Fruit fly (Drosophila melanogaster): Measurements from ENCODE around the gene CG6125.

The CG6125 gene

DNA sequence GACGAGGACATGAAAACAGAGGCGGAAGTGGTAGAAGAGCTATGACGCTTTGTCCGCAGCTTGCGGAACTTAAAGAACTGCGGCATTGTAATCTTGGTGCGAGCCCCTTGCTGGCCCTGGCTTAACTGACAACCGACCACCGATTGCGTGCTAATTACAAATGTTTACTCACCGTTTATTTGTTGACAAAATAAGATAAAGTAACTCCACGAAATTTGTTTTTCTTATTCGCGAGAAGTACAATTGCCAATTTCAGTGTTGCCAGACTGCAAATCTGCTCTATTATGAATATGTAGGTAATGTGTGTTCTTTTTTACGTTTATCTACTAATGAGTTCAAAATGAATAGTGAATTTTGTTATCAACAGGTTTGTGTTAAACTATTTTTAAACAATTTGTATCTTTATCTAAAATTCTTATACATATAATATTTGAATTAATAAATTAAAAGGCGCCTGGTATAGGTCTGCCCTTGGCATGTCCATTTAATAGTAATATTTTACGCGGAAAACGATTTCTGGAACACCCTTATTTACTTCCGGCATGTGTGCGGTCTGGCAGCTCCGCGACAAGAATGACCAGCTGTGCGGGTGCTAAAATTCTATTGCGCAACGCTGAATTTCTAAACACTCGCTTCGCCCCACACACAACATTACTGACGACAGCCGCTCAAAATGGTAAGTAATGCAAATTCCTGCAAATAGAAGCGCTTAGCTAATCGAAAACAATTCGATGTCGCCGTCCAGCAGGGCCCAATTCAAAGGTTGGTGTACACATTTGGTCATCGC, 50.0 kb downstream of the CG6125 start, which contains the start of the genes Atg4b and Hibch (continued):
- TF ChIP-seq CG8359 (GFP tag; optimal IDR thresholded peaks at IDR 0.05; ENCODE audit: borderline replicate concordance) (peak; percentile 52), B-H1 (GFP tag; IDR thresholded peaks at IDR 0.05) (peak; percentile 66), CG16813 (GFP tag; IDR thresholded peaks at IDR 0.05; ENCODE audit: partially characterized antibody) (no peak), az2 (GFP tag; optimal IDR thresholded peaks at IDR 0.05) (peak; percentile 82), hkb (optimal IDR thresholded peaks at IDR 0.05) (no peak), hkb (GFP tag; IDR thresholded peaks at IDR 0.05) (peak; percentile 57; the same call in 1 of the 2 replicates), jing (GFP tag; optimal IDR thresholded peaks at IDR 0.05) (no peak), caup (GFP tag; optimal IDR thresholded peaks at IDR 0.05; ENCODE audit: severe bottlenecking) (peak; percentile 82), CG9609 (GFP tag; optimal IDR thresholded peaks at IDR 0.05) (peak; percentile 1), ab (GFP tag; optimal IDR thresholded peaks at IDR 0.05) (no peak), Sox100B (GFP tag; optimal IDR thresholded peaks at IDR 0.05) (no peak), lola (GFP tag; optimal IDR thresholded peaks at IDR 0.05) (peak in 1 of 3 experiments; percentile 86), dm (GFP tag; optimal IDR thresholded peaks at IDR 0.05) (no peak), sd (tag; optimal IDR thresholded peaks at IDR 0.05) (no peak), bbx (GFP tag; IDR thresholded peaks at IDR 0.05; ENCODE audit: partially characterized antibody) (peak; percentile 39; the same call in 1 of the 2 replicates), E2f1 (GFP tag; IDR thresholded peaks at IDR 0.05) (peak; percentile 68), Ravus (GFP tag; IDR thresholded peaks at IDR 0.05) (0 out of 2 replicates have a peak, but pooled peaks have one; percentile 13), CG15479 (GFP tag; optimal IDR thresholded peaks at IDR 0.05) (peak; percentile 62), prd (optimal IDR thresholded peaks at IDR 0.05) (no peak), prd (GFP tag; IDR thresholded peaks at IDR 0.05) (peak; percentile 89), otp (GFP tag; IDR thresholded peaks at IDR 0.05) (no peak), mirr (GFP tag; optimal IDR thresholded peaks at IDR 0.05) (peak; percentile 46), Rfx (GFP tag; IDR thresholded peaks at IDR 0.05) (peak; percentile 89), NC2α (GFP tag; optimal IDR thresholded peaks at IDR 0.05) (no peak), nerfin-1 (tag; optimal IDR thresholded peaks at IDR 0.05) (peak; percentile 79), CG1832 (GFP tag; optimal IDR thresholded peaks at IDR 0.05) (no peak), lab (GFP tag; optimal IDR thresholded peaks at IDR 0.05) (no peak), Blimp-1 (GFP tag; optimal IDR thresholded peaks at IDR 0.05) (peak; percentile 76), tin (GFP tag; optimal IDR thresholded peaks at IDR 0.05) (peak; percentile 84), cad (GFP tag; optimal IDR thresholded peaks at IDR 0.05) (no peak), lmd (GFP tag; IDR thresholded peaks at IDR 0.05) (peak; percentile 82), bcd (GFP tag; optimal IDR thresholded peaks at IDR 0.05) (peak; percentile 86), chinmo (GFP tag; IDR thresholded peaks at IDR 0.05; ENCODE audit: partially characterized antibody) (no peak), kah (GFP tag; optimal IDR thresholded peaks at IDR 0.05) (peak; percentile 65), da (GFP tag; optimal IDR thresholded peaks at IDR 0.05) (no peak), CG3847 (GFP tag; IDR thresholded peaks at IDR 0.05) (peak; percentile 92), kay (GFP tag; optimal IDR thresholded peaks at IDR 0.05) (no peak), ERR (GFP tag; optimal IDR thresholded peaks at IDR 0.05) (no peak), wdn (GFP tag; IDR thresholded peaks at IDR 0.05) (peak; percentile 79), pita (GFP tag; optimal IDR thresholded peaks at IDR 0.05) (no peak), CG1529 (GFP tag; optimal IDR thresholded peaks at IDR 0.05) (no peak), Hey (tag; optimal IDR thresholded peaks at IDR 0.05) (peak; percentile 31), nmo (GFP tag; optimal IDR thresholded peaks at IDR 0.05) (peak; percentile 79), CG3726 (GFP tag; IDR thresholded peaks at IDR 0.05) (peak; percentile 69; the same call in 2 of the 3 replicates), nom (GFP tag; optimal IDR thresholded peaks at IDR 0.05) (peak; percentile 75), CG33213 (GFP tag; optimal IDR thresholded peaks at IDR 0.05) (no peak), CG10959 (GFP tag; IDR thresholded peaks at IDR 0.05) (peak; percentile 65), stc (GFP tag; IDR thresholded peaks at IDR 0.05) (peak; percentile 74), Dref (GFP tag; IDR thresholded peaks at IDR 0.05) (peak; percentile 36; the same call in 1 of the 2 replicates)

Data from whole organism, embryonic.